Worm (Caenorhabditis elegans): ENCODE data around the gene dur-1.

DNA sequence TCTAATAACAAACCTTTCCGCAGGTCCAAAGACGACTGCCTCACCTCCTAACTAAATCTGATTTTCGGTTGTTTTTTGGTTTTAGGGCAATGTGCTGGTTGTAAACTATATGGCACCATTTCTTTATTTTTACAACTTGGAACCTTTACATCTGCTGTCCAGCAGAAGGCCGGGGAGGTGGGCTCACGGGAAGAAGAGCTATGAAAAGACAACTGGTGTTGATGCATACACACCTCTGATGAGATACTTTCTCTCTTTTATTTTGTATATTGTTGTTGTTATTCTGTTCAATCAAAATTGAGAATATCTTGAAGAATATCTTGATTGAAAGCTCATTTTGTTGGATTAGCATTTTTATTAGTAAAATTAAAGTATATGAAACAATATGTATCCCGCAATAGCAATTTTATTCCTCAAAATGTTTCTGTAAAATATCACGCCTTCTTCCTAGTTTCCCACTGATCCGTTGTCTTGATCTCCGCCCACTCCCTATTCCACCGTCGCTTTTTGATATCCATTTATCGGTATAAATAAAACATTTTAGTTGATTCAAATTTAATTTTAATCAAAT is 49.7 kb upstream of the dur-1 start, which contains the start of gene dhp-2:
- no peak for TF ChIP-seq F55B11.4 (tag; optimal IDR thresholded peaks at IDR 0.05; ENCODE audit: borderline replicate concordance, insufficient read depth)
- no peak for TF ChIP-seq ceh-79 (tag; optimal IDR thresholded peaks at IDR 0.05)
- TF ChIP-seq F37B4.10 (GFP tag; IDR thresholded peaks at IDR 0.05), result no peak
- TF ChIP-seq ceh-40 (GFP tag; IDR thresholded peaks at IDR 0.05), result no peak
- TF ChIP-seq pha-4 (tag; optimal IDR thresholded peaks at IDR 0.05), result no peak
- no peak for TF ChIP-seq F49E8.2 (tag; optimal IDR thresholded peaks at IDR 0.05; ENCODE audit: insufficient read depth)
- TF ChIP-seq lin-35 (GFP tag; optimal IDR thresholded peaks at IDR 0.05), result no peak
- TF ChIP-seq chd-7 (tag; optimal IDR thresholded peaks at IDR 0.05), result no peak
- no peak for TF ChIP-seq F33H1.4 (GFP tag; IDR thresholded peaks at IDR 0.05)
- TF ChIP-seq zim-3 (tag; optimal IDR thresholded peaks at IDR 0.05), result no peak
- no peak for TF ChIP-seq ztf-26 (tag; optimal IDR thresholded peaks at IDR 0.05)
- TF ChIP-seq Y53F4B.3 (GFP tag; IDR thresholded peaks at IDR 0.05), result no peak

All from whole organism, young adult.